Worm (Caenorhabditis elegans) whole organism, L3 larva: ENCODE results near the gene K07H8.2.

Experiments
- R02D3.7 ChIP-seq: fragments of 150-350 bp; optimal IDR thresholded peaks from 2 replicates; lab custom pipeline; 2014; ENCODE audit warnings: missing biosample characterization, missing genetic modification characterization
- ama-1 ChIP-seq: fragments of 150-350 bp; optimal IDR thresholded peaks from 2 replicates; lab custom pipeline; 2018
- ceh-16 ChIP-seq: sonication (generic microtip); optimal IDR thresholded peaks from 2 replicates; lab custom pipeline; 2017; ENCODE audit warnings: missing biosample characterization, missing genetic modification characterization
- elt-1 ChIP-seq: fragments of 150-350 bp; optimal IDR thresholded peaks from 2 replicates; lab custom pipeline; 2014; ENCODE audit warnings: missing biosample characterization, missing genetic modification characterization
- eor-1 ChIP-seq, 2 experiments: fragments of 150-350 bp; optimal IDR thresholded peaks; 2 replicates each; lab custom pipeline; 2014 to 2018; ENCODE audit warnings: missing biosample characterization in 2 of 2, missing genetic modification characterization in 2 of 2
- fkh-10 ChIP-seq: sonication (generic microtip); optimal IDR thresholded peaks from 2 replicates; lab custom pipeline; 2017; ENCODE audit warnings: missing biosample characterization, missing genetic modification reagents, missing genetic modification characterization
- mdl-1 ChIP-seq: fragments of 150-350 bp; optimal IDR thresholded peaks from 2 replicates; lab custom pipeline; 2014; ENCODE audit warnings: missing biosample characterization, missing genetic modification characterization
- nhr-11 ChIP-seq: fragments of 150-350 bp; optimal IDR thresholded peaks from 2 replicates; lab custom pipeline; 2014; ENCODE audit warnings: missing biosample characterization, missing genetic modification characterization
- nhr-12 ChIP-seq: fragments of 150-350 bp; optimal IDR thresholded peaks from 2 replicates; lab custom pipeline; 2014; ENCODE audit warnings: missing biosample characterization, missing genetic modification characterization
- pqm-1 ChIP-seq: fragments of 150-350 bp; optimal IDR thresholded peaks from 2 replicates; lab custom pipeline; 2017; ENCODE audit warnings: missing biosample characterization, missing genetic modification characterization, inconsistent platforms
- snpc-4 ChIP-seq: fragments of 150-350 bp; optimal IDR thresholded peaks from 2 replicates; lab custom pipeline; 2014; ENCODE audit warnings: missing biosample characterization, missing genetic modification characterization
- unc-39 ChIP-seq: sonication (generic microtip); optimal IDR thresholded peaks from 4 replicates; lab custom pipeline; 2017; ENCODE audit warnings: missing biosample characterization, missing genetic modification characterization
- ztf-11 ChIP-seq: fragments of 150-350 bp; optimal IDR thresholded peaks from 2 replicates; lab custom pipeline; 2014; ENCODE audit warnings: missing biosample characterization, missing genetic modification characterization

DNA sequence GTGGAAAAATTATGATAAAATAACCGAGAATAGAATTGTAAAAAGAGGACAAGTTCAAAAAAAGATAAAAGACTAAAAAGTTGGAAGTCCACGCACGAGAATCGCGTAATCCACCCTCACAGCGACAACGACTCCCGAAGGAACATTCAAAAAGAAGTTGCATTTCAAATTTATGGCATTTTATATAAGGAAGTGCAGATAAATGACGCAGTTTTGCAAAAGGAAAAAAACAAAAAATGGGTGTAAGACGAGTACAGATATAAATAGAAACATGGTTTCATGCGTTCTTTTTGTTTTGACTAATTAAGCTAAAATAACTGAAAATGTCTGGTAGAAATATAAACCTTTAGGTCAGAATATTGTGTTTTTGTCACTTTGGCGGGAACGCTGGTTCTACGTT, 8.1 kb upstream of the K07H8.2 start:
- TF ChIP-seq snpc-4 (tag; lab: Kevin White, UChicago), result no peak
- TF ChIP-seq fkh-10, result no peak
- no peak for TF ChIP-seq mdl-1 (tag; lab: Kevin White, UChicago)
- TF ChIP-seq nhr-12 (tag; lab: Kevin White, UChicago), result no peak
- no peak for TF ChIP-seq pqm-1 (tag; lab: Kevin White, UChicago)
- no peak for TF ChIP-seq eor-1 (tag; optimal IDR thresholded peaks at IDR 0.05; lab: Kevin White, UChicago)
- TF ChIP-seq nhr-11 (tag; lab: Kevin White, UChicago), result no peak
- TF ChIP-seq R02D3.7 (tag; lab: Kevin White, UChicago), result no peak
- no peak for TF ChIP-seq unc-39 (tag; lab: Kevin White, UChicago)
- TF ChIP-seq ceh-16, result no peak
- TF ChIP-seq ztf-11 (tag; lab: Kevin White, UChicago), result no peak
- no peak for TF ChIP-seq ama-1
- TF ChIP-seq elt-1, result no peak
